Worm (Caenorhabditis elegans): ENCODE results near the gene C16A3.5.

ce11 chrIII:6360114-6360513 lies 20.5 kb upstream of the C16A3.5 start:
- TF ChIP-seq dao-5 (tag; optimal IDR thresholded peaks at IDR 0.05), result no peak
- no peak for TF ChIP-seq him-1 (tag; optimal IDR thresholded peaks at IDR 0.05)
- no peak for TF ChIP-seq W03F9.2 (tag; optimal IDR thresholded peaks at IDR 0.05)
